Worm (Caenorhabditis elegans) whole organism, L1 larva: ENCODE data around the gene pis-1.
"Not testable (repeated sequence)": the region's sequence is repeated elsewhere in the genome, so short reads cannot be mapped to it uniquely, and the experiment has no call there.

Source experiments
- F16B12.6 ChIP-seq: fragments of 150-350 bp; optimal IDR thresholded peaks from 2 replicates; lab custom pipeline; 2014; ENCODE audit warnings: missing biosample characterization, missing genetic modification characterization
- Y116A8C.19 ChIP-seq: sonication (generic microtip); optimal IDR thresholded peaks from 2 replicates; lab custom pipeline; 2016; ENCODE audit warnings: missing compliant biosample characterization, missing genetic modification characterization, borderline replicate concordance
- aha-1 ChIP-seq: fragments of 150-350 bp; optimal IDR thresholded peaks from 2 replicates; lab custom pipeline; 2014; ENCODE audit warnings: missing biosample characterization, missing genetic modification characterization
- alr-1 ChIP-seq: fragments of 200-800 bp; sonication (Bioruptor generic); optimal IDR thresholded peaks from 2 replicates; lab custom pipeline; 2018; ENCODE audit warnings: borderline replicate concordance, mild to moderate bottlenecking, missing genetic modification characterization, missing compliant biosample characterization
- ama-1 ChIP-seq: fragments of 150-350 bp; optimal IDR thresholded peaks from 2 replicates; lab custom pipeline; 2014
- ceh-82 ChIP-seq, 3 experiments: fragments of 150-350 bp in 1 of 3; sonication (generic microtip) in 2 of 3; optimal IDR thresholded peaks; 2 replicates each; lab custom pipeline; 2014 to 2017; ENCODE audit warnings: missing biosample characterization in 3 of 3, missing genetic modification characterization in 3 of 3
- ceh-90 ChIP-seq: sonication (generic microtip); optimal IDR thresholded peaks from 2 replicates; lab custom pipeline; 2016; ENCODE audit warnings: missing genetic modification characterization, missing compliant biosample characterization
- egl-27 ChIP-seq, 2 experiments: fragments of 150-350 bp in 1 of 2; sonication (generic microtip); optimal IDR thresholded peaks; 3 replicates each; lab custom pipeline; 2017 to 2018; ENCODE audit warnings: missing biosample characterization in 2 of 2, missing genetic modification characterization in 2 of 2, missing genetic modification reagents in 2 of 2
- elt-3 ChIP-seq, 6 experiments: fragments of 150-350 bp in 1 of 6; sonication (generic microtip); optimal IDR thresholded peaks; 2 replicates each; lab custom pipeline; 2017 to 2018; ENCODE audit warnings: missing biosample characterization in 6 of 6, missing genetic modification characterization in 6 of 6, inconsistent platforms in 1 of 6
- fkh-10 ChIP-seq: sonication (generic microtip); optimal IDR thresholded peaks from 2 replicates; lab custom pipeline; 2017; ENCODE audit warnings: missing biosample characterization, missing genetic modification reagents, missing genetic modification characterization
- fkh-4 ChIP-seq: sonication (generic microtip); optimal IDR thresholded peaks from 2 replicates; lab custom pipeline; 2016; ENCODE audit warnings: missing compliant biosample characterization, missing genetic modification characterization, borderline replicate concordance
- grh-1 ChIP-seq: fragments of 200-800 bp; sonication (Bioruptor generic); IDR thresholded peaks from 2 replicates; pipeline ENCODE4 v1.3.6; 2022; ENCODE audit warnings: missing genetic modification reagents, missing genetic modification characterization, missing compliant biosample characterization
- hlh-17 ChIP-seq: fragments of 200-800 bp; sonication (Bioruptor generic); optimal IDR thresholded peaks from 2 replicates; lab custom pipeline; 2018; ENCODE audit warnings: missing genetic modification characterization, mild to moderate bottlenecking, missing compliant biosample characterization, moderate library complexity, borderline replicate concordance
- hlh-4 ChIP-seq: sonication (generic microtip); optimal IDR thresholded peaks from 2 replicates; lab custom pipeline; 2016; ENCODE audit warnings: mild to moderate bottlenecking, missing genetic modification characterization, missing compliant biosample characterization
- isw-1 ChIP-seq: fragments of 200-800 bp; sonication (Bioruptor generic); IDR thresholded peaks from 2 replicates; pipeline ENCODE4 v1.3.6; 2022; ENCODE audit warnings: missing genetic modification characterization, missing compliant biosample characterization
- lin-14 ChIP-seq: fragments of 200-800 bp; sonication (Bioruptor generic); optimal IDR thresholded peaks from 2 replicates; lab custom pipeline; 2018; ENCODE audit warnings: mild to moderate bottlenecking, missing genetic modification characterization, moderate library complexity, missing compliant biosample characterization
- lsy-2 ChIP-seq, 2 experiments: fragments of 150-350 bp; optimal IDR thresholded peaks; 2 replicates each; lab custom pipeline; 2014; ENCODE audit warnings: missing biosample characterization in 2 of 2, missing genetic modification characterization in 2 of 2
- mab-9 ChIP-seq: fragments of 200-800 bp; sonication (Bioruptor generic); IDR thresholded peaks from 2 replicates; pipeline ENCODE4 v1.3.6; 2022; ENCODE audit warnings: missing genetic modification reagents, missing genetic modification characterization, missing compliant biosample characterization
- mef-2 ChIP-seq: fragments of 150-350 bp; optimal IDR thresholded peaks from 2 replicates; lab custom pipeline; 2014; ENCODE audit warnings: missing biosample characterization, missing genetic modification characterization
- nhr-11 ChIP-seq: fragments of 150-350 bp; optimal IDR thresholded peaks from 2 replicates; lab custom pipeline; 2014; ENCODE audit warnings: missing biosample characterization, missing genetic modification characterization
- nhr-12 ChIP-seq: sonication (generic microtip); optimal IDR thresholded peaks from 2 replicates; lab custom pipeline; 2017; ENCODE audit warnings: missing biosample characterization, missing genetic modification characterization
- nhr-19 ChIP-seq: fragments of 200-800 bp; sonication (Bioruptor generic); conservative IDR thresholded peaks from 2 replicates; pipeline ENCODE4 v1.3.6; 2022; ENCODE audit warnings: missing genetic modification characterization, missing compliant biosample characterization
- nhr-20 ChIP-seq: sonication (generic microtip); optimal IDR thresholded peaks from 2 replicates; lab custom pipeline; 2016; ENCODE audit warnings: mild to moderate bottlenecking, missing genetic modification characterization, missing compliant biosample characterization
- nhr-237 ChIP-seq: fragments of 150-350 bp; optimal IDR thresholded peaks from 2 replicates; lab custom pipeline; 2014; ENCODE audit warnings: missing biosample characterization, missing genetic modification characterization
- nhr-71 ChIP-seq: sonication (generic microtip); optimal IDR thresholded peaks from 2 replicates; lab custom pipeline; 2016; ENCODE audit warnings: mild to moderate bottlenecking, missing genetic modification characterization, moderate library complexity, missing compliant biosample characterization
- nhr-84 ChIP-seq: sonication (generic microtip); optimal IDR thresholded peaks from 2 replicates; lab custom pipeline; 2017; ENCODE audit warnings: missing biosample characterization, missing genetic modification characterization
- pag-3 ChIP-seq: sonication (generic microtip); optimal IDR thresholded peaks from 2 replicates; lab custom pipeline; 2017; ENCODE audit warnings: missing genetic modification characterization, mild to moderate bottlenecking, missing compliant biosample characterization, antibody characterized with exemption, borderline replicate concordance; ENCODE audit not compliant: insufficient read depth
- pqm-1 ChIP-seq: sonication (generic microtip); optimal IDR thresholded peaks from 3 replicates; lab custom pipeline; 2017; ENCODE audit warnings: missing biosample characterization, missing genetic modification characterization
- skn-1 ChIP-seq: fragments of 150-350 bp; optimal IDR thresholded peaks from 2 replicates; lab custom pipeline; 2014; ENCODE audit warnings: missing biosample characterization, missing genetic modification characterization
- sox-4 ChIP-seq: sonication (generic microtip); optimal IDR thresholded peaks from 2 replicates; lab custom pipeline; 2016; ENCODE audit warnings: missing genetic modification characterization, missing compliant biosample characterization
- tbx-2 ChIP-seq: sonication (generic microtip); optimal IDR thresholded peaks from 2 replicates; lab custom pipeline; 2016; ENCODE audit warnings: missing genetic modification characterization, missing compliant biosample characterization
- tlp-1 ChIP-seq: fragments of 150-350 bp; optimal IDR thresholded peaks from 2 replicates; lab custom pipeline; 2014; ENCODE audit warnings: missing biosample characterization, missing genetic modification characterization
- unc-130 ChIP-seq: fragments of 150-350 bp; optimal IDR thresholded peaks from 2 replicates; lab custom pipeline; 2017; ENCODE audit warnings: missing biosample characterization, missing genetic modification characterization, inconsistent platforms
- unc-30 ChIP-seq: sonication (generic microtip); optimal IDR thresholded peaks from 2 replicates; lab custom pipeline; 2017; ENCODE audit warnings: missing biosample characterization, missing genetic modification characterization
- unc-86 ChIP-seq: sonication (generic microtip); optimal IDR thresholded peaks from 2 replicates; lab custom pipeline; 2016; ENCODE audit warnings: missing genetic modification characterization, missing compliant biosample characterization
- xbp-1 ChIP-seq: sonication (generic microtip); optimal IDR thresholded peaks from 2 replicates; lab custom pipeline; 2016; ENCODE audit warnings: missing genetic modification characterization, missing compliant biosample characterization
- ztf-4 ChIP-seq: fragments of 150-350 bp; optimal IDR thresholded peaks from 2 replicates; lab custom pipeline; 2014; ENCODE audit warnings: missing biosample characterization, missing genetic modification characterization

Gene pis-1

DNA sequence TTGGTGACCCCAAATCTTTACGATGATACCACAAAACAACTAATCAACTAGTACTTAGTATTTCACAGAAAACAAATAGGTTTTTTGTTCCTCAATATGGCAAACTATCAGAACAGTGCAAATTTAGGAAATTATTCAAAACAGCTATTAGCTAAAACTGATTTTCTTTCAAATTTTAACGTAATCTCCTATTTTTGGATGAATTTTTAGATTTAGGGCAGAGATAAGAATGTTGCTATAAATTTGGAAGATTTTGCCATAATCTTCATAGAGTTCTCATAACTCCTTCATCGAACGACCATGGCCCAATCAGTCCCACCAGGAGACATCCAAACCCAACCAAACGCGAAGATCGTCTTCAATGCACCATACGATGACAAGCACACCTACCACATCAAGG is 41.0 kb upstream of the pis-1 start, which contains the start of gene msp-10:
TSS of gene msp-10 (plus strand) at position 301 of the 400 bp plus-strand sequence.
- TF ChIP-seq grh-1 (GFP tag; lab: Robert Waterston, UW); ceh-90 (tag; lab: Kevin White, UChicago); sox-4 (tag; lab: Kevin White, UChicago): not testable (repeated sequence)

DNA sequence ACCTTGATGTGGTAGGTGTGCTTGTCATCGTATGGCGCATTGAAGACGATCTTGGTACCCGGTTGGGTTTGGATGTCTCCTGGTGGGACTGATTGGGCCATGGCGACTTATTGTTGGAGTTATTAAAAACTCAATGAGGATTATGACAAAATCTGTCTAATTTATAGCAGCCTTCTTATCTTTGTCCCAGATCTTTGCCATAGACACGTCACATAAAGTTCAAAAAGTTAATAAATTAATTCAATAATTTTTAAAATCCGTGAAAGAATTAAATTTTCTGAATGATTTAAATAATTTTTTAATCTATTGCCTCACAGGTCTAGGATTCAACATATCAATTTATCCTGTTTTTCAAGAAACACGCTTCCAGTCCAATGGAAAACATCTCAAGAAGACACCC is 39.9 kb upstream of the pis-1 start, which contains the start of gene msp-81:
TSS of gene msp-81 (minus strand) at position 101 of the 400 bp plus-strand sequence.
- TF ChIP-seq aha-1 (tag; lab: Kevin White, UChicago) (no peak), hlh-4 (no peak), pag-3 (tag; lab: Kevin White, UChicago) (no peak), grh-1 (GFP tag; lab: Robert Waterston, UW) (no peak), nhr-237 (tag; lab: Kevin White, UChicago) (no peak), elt-3 (tag; optimal IDR thresholded peaks at IDR 0.05; lab: Kevin White, UChicago) (no peak), mef-2 (tag; lab: Kevin White, UChicago) (no peak), unc-130 (tag; lab: Kevin White, UChicago) (no peak), sox-4 (tag; lab: Kevin White, UChicago) (no peak), nhr-84 (tag; lab: Kevin White, UChicago) (no peak), ceh-82 (tag; optimal IDR thresholded peaks at IDR 0.05; lab: Kevin White, UChicago) (no peak), tlp-1 (no peak), mab-9 (no peak), hlh-17 (no peak)
- TF ChIP-seq, all 84 proteins: peak for 0

DNA sequence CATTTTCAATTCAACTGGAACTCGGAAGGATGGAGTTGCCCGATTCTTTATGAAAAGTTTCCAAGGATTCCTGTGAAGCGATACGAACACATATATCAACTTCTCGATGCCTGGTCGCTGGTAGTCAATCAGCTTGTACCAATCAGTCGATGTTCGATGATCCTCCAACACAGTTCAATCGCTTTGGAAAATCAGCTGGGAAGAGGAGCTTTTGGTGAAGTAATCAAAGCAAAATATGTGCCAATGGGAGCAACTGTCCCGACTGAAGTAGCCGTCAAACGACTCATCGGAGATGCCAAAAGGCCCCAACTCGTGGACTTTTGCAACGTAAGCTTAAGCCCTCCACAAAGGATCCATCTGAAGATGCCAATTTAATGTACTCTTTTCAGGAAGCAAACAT is 36.9 kb upstream of the pis-1 start:
- TF ChIP-seq nhr-20: no peak
- no peak for TF ChIP-seq lin-14 (GFP tag; lab: Kevin White, UChicago)
- no peak for TF ChIP-seq nhr-19 (GFP tag; lab: Robert Waterston, UW)
- no peak for TF ChIP-seq alr-1 (tag; lab: Kevin White, UChicago)
- TF ChIP-seq nhr-11 (tag; lab: Kevin White, UChicago): no peak
- no peak for TF ChIP-seq pqm-1
- no peak for TF ChIP-seq ztf-4 (tag; lab: Kevin White, UChicago)
- TF ChIP-seq nhr-71 (tag; lab: Kevin White, UChicago): no peak
- no peak for TF ChIP-seq fkh-4 (tag; lab: Kevin White, UChicago)
- TF ChIP-seq xbp-1: no peak
- TF ChIP-seq egl-27 (tag; optimal IDR thresholded peaks at IDR 0.05; lab: Kevin White, UChicago): no peak
- TF ChIP-seq lsy-2 (tag; optimal IDR thresholded peaks at IDR 0.05; lab: Kevin White, UChicago): no peak
- TF ChIP-seq pag-3 (tag; lab: Kevin White, UChicago): no peak
- TF ChIP-seq nhr-12 (tag; lab: Kevin White, UChicago): no peak
- TF ChIP-seq, all 84 proteins: peak for 0

DNA sequence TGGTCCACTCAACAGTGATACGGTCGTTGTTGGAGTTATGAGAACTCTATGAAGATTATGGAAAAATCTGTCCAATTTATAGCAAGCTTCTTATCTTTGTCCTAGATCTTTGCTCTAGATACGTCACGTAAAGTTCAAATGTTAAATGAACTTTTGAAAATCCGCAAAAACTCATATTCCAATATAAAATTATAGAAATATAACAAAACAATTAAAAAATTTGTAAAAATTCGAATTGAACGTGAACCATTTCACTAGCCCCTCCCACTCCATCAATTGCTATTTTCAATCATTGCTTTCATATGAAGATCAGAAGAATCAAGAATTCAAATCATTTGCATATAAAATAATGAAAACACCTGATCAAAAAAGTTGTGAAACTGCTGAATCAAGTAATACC is 36.2 kb upstream of the pis-1 start, which contains the start of gene kin-21:
TSS of gene kin-21 (plus strand) at position 301 of the 400 bp plus-strand sequence.
- TF ChIP-seq unc-30 (no peak), unc-86 (tag; lab: Kevin White, UChicago) (no peak), F16B12.6 (tag; lab: Kevin White, UChicago) (no peak), nhr-19 (GFP tag; lab: Robert Waterston, UW) (no peak), ama-1 (lab: Kevin White, UChicago) (no peak), Y116A8C.19 (no peak), fkh-10 (GFP tag; lab: Kevin White, UChicago) (no peak), hlh-4 (no peak), ceh-90 (tag; lab: Kevin White, UChicago) (no peak), tbx-2 (tag; lab: Kevin White, UChicago) (no peak), mef-2 (tag; lab: Kevin White, UChicago) (no peak), isw-1 (GFP tag; lab: Robert Waterston, UW) (no peak), lin-14 (GFP tag; lab: Kevin White, UChicago) (no peak), skn-1 (tag; lab: Kevin White, UChicago) (no peak), ztf-4 (tag; lab: Kevin White, UChicago) (no peak)
